Worm (Caenorhabditis elegans) whole organism, young adult: ENCODE measurements around the gene C27C12.3.

Experiments
- B0336.3 ChIP-seq: fragments of 200-800 bp; sonication (Bioruptor generic); IDR thresholded peaks from 2 replicates; pipeline ENCODE4 v1.3.6; 2022; ENCODE audit warnings: missing genetic modification characterization, missing compliant biosample characterization
- C06A6.2 ChIP-seq: fragments of 200-800 bp; sonication (Bioruptor generic); conservative IDR thresholded peaks from 2 replicates; pipeline ENCODE4 v1.3.6; 2022; ENCODE audit warnings: missing genetic modification characterization, missing compliant biosample characterization
- F23B12.7 ChIP-seq: sonication (generic microtip); optimal IDR thresholded peaks from 2 replicates; lab custom pipeline; 2017; ENCODE audit warnings: missing genetic modification characterization, mild to moderate bottlenecking, missing compliant biosample characterization, antibody characterized with exemption, moderate library complexity; ENCODE audit not compliant: insufficient read depth
- F57C9.4 ChIP-seq: sonication (generic microtip); optimal IDR thresholded peaks from 2 replicates; lab custom pipeline; 2017; ENCODE audit warnings: mild to moderate bottlenecking, missing genetic modification characterization, missing compliant biosample characterization
- K11D2.4 ChIP-seq: fragments of 200-800 bp; sonication (Bioruptor generic); IDR thresholded peaks from 2 replicates; pipeline ENCODE4 v1.3.6; 2022; ENCODE audit warnings: missing genetic modification reagents, missing genetic modification characterization, missing compliant biosample characterization
- T26A5.8 ChIP-seq: sonication (generic microtip); optimal IDR thresholded peaks from 2 replicates; lab custom pipeline; 2016; ENCODE audit warnings: missing genetic modification characterization, missing compliant biosample characterization
- Y53G8AR.9 ChIP-seq: fragments of 200-800 bp; sonication (Bioruptor generic); conservative IDR thresholded peaks from 2 replicates; pipeline ENCODE4 v1.3.6; 2022; ENCODE audit warnings: missing genetic modification reagents, missing genetic modification characterization, missing compliant biosample characterization
- Y79H2A.3 ChIP-seq: fragments of 200-800 bp; sonication (Bioruptor generic); conservative IDR thresholded peaks from 2 replicates; pipeline ENCODE4 v1.3.6; 2022; ENCODE audit warnings: missing genetic modification reagents, missing genetic modification characterization, missing compliant biosample characterization
- akir-1 ChIP-seq: fragments of 200-800 bp; sonication (Bioruptor generic); optimal IDR thresholded peaks from 2 replicates; lab custom pipeline; 2018; ENCODE audit warnings: mild to moderate bottlenecking, missing genetic modification characterization, moderate library complexity, missing compliant biosample characterization
- aptf-2 ChIP-seq: fragments of 200-800 bp; sonication (Bioruptor generic); conservative IDR thresholded peaks from 2 replicates; pipeline ENCODE4 v1.3.6; 2022; ENCODE audit warnings: missing genetic modification reagents, missing genetic modification characterization, missing compliant biosample characterization
- aptf-3 ChIP-seq: fragments of 200-800 bp; sonication (Bioruptor generic); IDR thresholded peaks from 2 replicates; pipeline ENCODE4 v1.3.6; 2022; ENCODE audit warnings: missing genetic modification characterization, missing compliant biosample characterization
- atf-7 ChIP-seq: sonication (generic microtip); optimal IDR thresholded peaks from 2 replicates; lab custom pipeline; 2017; ENCODE audit warnings: mild to moderate bottlenecking, missing genetic modification characterization, missing compliant biosample characterization
- attf-3 ChIP-seq: fragments of 200-800 bp; sonication (Bioruptor generic); conservative IDR thresholded peaks from 2 replicates; pipeline ENCODE4 v1.3.6; 2022; ENCODE audit warnings: missing genetic modification reagents, missing genetic modification characterization, missing compliant biosample characterization
- bed-1 ChIP-seq: fragments of 200-800 bp; sonication (Bioruptor generic); IDR thresholded peaks from 2 replicates; pipeline ENCODE4 v1.3.6; 2022; ENCODE audit warnings: missing genetic modification reagents, missing genetic modification characterization, missing compliant biosample characterization
- cebp-1 ChIP-seq, 2 experiments: fragments of 200-800 bp in 1 of 2; sonication (Bioruptor generic) in 1 of 2; sonication (generic microtip) in 1 of 2; IDR thresholded peaks in 1 of 2; optimal IDR thresholded peaks in 1 of 2; 2 replicates each; pipeline versions ENCODE4 v1.3.6 to Lab custom; 2017 to 2022; ENCODE audit warnings: missing compliant biosample characterization in 2 of 2, missing genetic modification characterization in 2 of 2, mild to moderate bottlenecking in 1 of 2, missing genetic modification reagents in 1 of 2, moderate library complexity in 1 of 2
- cebp-2 ChIP-seq: fragments of 200-800 bp; sonication (Bioruptor generic); IDR thresholded peaks from 2 replicates; pipeline ENCODE4 v1.3.6; 2022; ENCODE audit warnings: missing genetic modification characterization, missing compliant biosample characterization
- ceh-100 ChIP-seq: fragments of 200-800 bp; sonication (Bioruptor generic); IDR thresholded peaks from 2 replicates; pipeline ENCODE4 v1.3.6; 2022; ENCODE audit warnings: missing genetic modification reagents, missing genetic modification characterization, missing compliant biosample characterization
- ceh-40 ChIP-seq: fragments of 200-800 bp; sonication (Bioruptor generic); IDR thresholded peaks from 2 replicates; pipeline ENCODE4 v1.3.6; 2022; ENCODE audit warnings: missing genetic modification characterization, missing compliant biosample characterization
- ceh-79 ChIP-seq: sonication (generic microtip); optimal IDR thresholded peaks from 2 replicates; lab custom pipeline; 2017; ENCODE audit warnings: mild to moderate bottlenecking, missing genetic modification characterization, missing compliant biosample characterization
- ceh-91 ChIP-seq: fragments of 200-800 bp; sonication (Bioruptor generic); IDR thresholded peaks from 2 replicates; pipeline ENCODE4 v1.3.6; 2022; ENCODE audit warnings: missing genetic modification reagents, missing genetic modification characterization, missing compliant biosample characterization
- dpl-1 ChIP-seq: fragments of 150-350 bp; optimal IDR thresholded peaks from 2 replicates; lab custom pipeline; 2014; ENCODE audit warnings: missing biosample characterization, missing genetic modification reagents, missing genetic modification characterization
- efl-1 ChIP-seq: fragments of 150-350 bp; optimal IDR thresholded peaks from 2 replicates; lab custom pipeline; 2014; ENCODE audit warnings: missing biosample characterization, missing genetic modification reagents, missing genetic modification characterization
- egl-44 ChIP-seq: fragments of 200-800 bp; sonication (Bioruptor generic); IDR thresholded peaks from 2 replicates; pipeline ENCODE4 v1.3.6; 2022; ENCODE audit warnings: missing genetic modification reagents, missing genetic modification characterization, missing compliant biosample characterization
- hlh-26 ChIP-seq: fragments of 200-800 bp; sonication (Bioruptor generic); conservative IDR thresholded peaks from 2 replicates; pipeline ENCODE4 v1.3.6; 2022; ENCODE audit warnings: missing genetic modification reagents, missing genetic modification characterization, missing compliant biosample characterization
- hmg-1.2 ChIP-seq: fragments of 200-800 bp; sonication (Bioruptor generic); IDR thresholded peaks from 2 replicates; pipeline ENCODE4 v1.3.6; 2022; ENCODE audit warnings: missing genetic modification reagents, missing genetic modification characterization, missing compliant biosample characterization
- hmg-20 ChIP-seq: fragments of 200-800 bp; sonication (Bioruptor generic); IDR thresholded peaks from 2 replicates; pipeline ENCODE4 v1.3.6; 2022; ENCODE audit warnings: missing genetic modification reagents, missing genetic modification characterization, missing compliant biosample characterization
- hsf-1 ChIP-seq: fragments of 200-800 bp; sonication (Bioruptor generic); IDR thresholded peaks from 2 replicates; pipeline ENCODE4 v1.3.6; 2022; ENCODE audit warnings: missing genetic modification reagents, missing genetic modification characterization, missing compliant biosample characterization
- let-526 ChIP-seq: fragments of 200-800 bp; sonication (Bioruptor generic); IDR thresholded peaks from 2 replicates; pipeline ENCODE4 v1.3.6; 2022; ENCODE audit warnings: missing genetic modification reagents, missing genetic modification characterization, missing compliant biosample characterization
- lin-26 ChIP-seq: fragments of 200-800 bp; sonication (Bioruptor generic); IDR thresholded peaks from 2 replicates; pipeline ENCODE4 v1.3.6; 2022; ENCODE audit warnings: missing genetic modification reagents, missing genetic modification characterization, missing compliant biosample characterization
- lin-40 ChIP-seq: sonication (generic microtip); optimal IDR thresholded peaks from 2 replicates; lab custom pipeline; 2016; ENCODE audit warnings: missing genetic modification characterization, mild to moderate bottlenecking, missing compliant biosample characterization, missing genotype, missing genetic modification reagents
- lin-54 ChIP-seq: fragments of 200-800 bp; sonication (Bioruptor generic); optimal IDR thresholded peaks from 2 replicates; lab custom pipeline; 2018; ENCODE audit warnings: mild to moderate bottlenecking, missing genetic modification characterization, missing compliant biosample characterization
- lir-1 ChIP-seq: fragments of 200-800 bp; sonication (Bioruptor generic); conservative IDR thresholded peaks from 2 replicates; pipeline ENCODE4 v1.3.6; 2022; ENCODE audit warnings: missing genetic modification reagents, missing genetic modification characterization, missing compliant biosample characterization
- lsy-27 ChIP-seq: sonication (generic microtip); optimal IDR thresholded peaks from 2 replicates; lab custom pipeline; 2017; ENCODE audit warnings: missing genetic modification characterization, mild to moderate bottlenecking, missing compliant biosample characterization, antibody characterized with exemption, missing genotype, borderline replicate concordance; ENCODE audit not compliant: insufficient read depth
- madf-8 ChIP-seq: fragments of 200-800 bp; sonication (Bioruptor generic); conservative IDR thresholded peaks from 2 replicates; pipeline ENCODE4 v1.3.6; 2022; ENCODE audit warnings: missing genetic modification reagents, missing genetic modification characterization, missing compliant biosample characterization
- mes-4 ChIP-seq: sonication (generic microtip); optimal IDR thresholded peaks from 2 replicates; lab custom pipeline; 2016; ENCODE audit warnings: missing genotype, missing genetic modification characterization, missing compliant biosample characterization
- nfya-1 ChIP-seq: sonication (generic microtip); optimal IDR thresholded peaks from 2 replicates; lab custom pipeline; 2017; ENCODE audit warnings: antibody characterized with exemption, missing compliant biosample characterization, missing genetic modification characterization, borderline replicate concordance; ENCODE audit not compliant: insufficient read depth
- nfya-2 ChIP-seq: fragments of 200-800 bp; sonication (Bioruptor generic); IDR thresholded peaks from 2 replicates; pipeline ENCODE4 v1.3.6; 2022; ENCODE audit warnings: missing genetic modification reagents, missing genetic modification characterization, missing compliant biosample characterization
- nfyb-1 ChIP-seq: fragments of 200-800 bp; sonication (Bioruptor generic); IDR thresholded peaks from 2 replicates; pipeline ENCODE4 v1.3.6; 2022; ENCODE audit warnings: missing genetic modification reagents, missing genetic modification characterization, missing compliant biosample characterization
- rcor-1 ChIP-seq: fragments of 200-800 bp; sonication (Bioruptor generic); IDR thresholded peaks from 2 replicates; pipeline ENCODE4 v1.3.6; 2022; ENCODE audit warnings: missing genetic modification reagents, missing genetic modification characterization, missing compliant biosample characterization
- rpc-1 ChIP-seq, 2 experiments: fragments of 150-350 bp in 1 of 2; sonication (generic microtip) in 1 of 2; optimal IDR thresholded peaks; 2 replicates each; lab custom pipeline; 2014 to 2018; ENCODE audit warnings: missing biosample characterization in 1 of 2, missing genetic modification characterization in 1 of 2, missing genetic modification reagents in 1 of 2, missing genotype in 1 of 2
- snpc-3.4 ChIP-seq: sonication (generic microtip); optimal IDR thresholded peaks from 2 replicates; lab custom pipeline; 2017; ENCODE audit warnings: missing genetic modification characterization, mild to moderate bottlenecking, missing compliant biosample characterization, antibody characterized with exemption, moderate library complexity, missing genotype, missing genetic modification reagents
- tlf-1 ChIP-seq: fragments of 200-800 bp; sonication (Bioruptor generic); optimal IDR thresholded peaks from 2 replicates; lab custom pipeline; 2018; ENCODE audit warnings: mild to moderate bottlenecking, missing genetic modification characterization, missing compliant biosample characterization
- xnd-1 ChIP-seq: sonication (generic microtip); optimal IDR thresholded peaks from 2 replicates; lab custom pipeline; 2016; ENCODE audit warnings: missing genotype, missing genetic modification reagents, missing genetic modification characterization, missing compliant biosample characterization
- zfh-2 ChIP-seq: fragments of 200-800 bp; sonication (Bioruptor generic); conservative IDR thresholded peaks from 2 replicates; pipeline ENCODE4 v1.3.6; 2022; ENCODE audit warnings: missing genetic modification reagents, missing genetic modification characterization, missing compliant biosample characterization
- ztf-22 ChIP-seq: fragments of 200-800 bp; sonication (Bioruptor generic); optimal IDR thresholded peaks from 2 replicates; lab custom pipeline; 2018; ENCODE audit warnings: mild to moderate bottlenecking, missing genetic modification characterization, moderate library complexity, missing compliant biosample characterization

Gene C27C12.3

ce11 chrX:14818464-14819259 lies 47.0 kb downstream of the C27C12.3 start, which contains the start of gene epn-1 (continued):
- TF ChIP-seq C06A6.2 (GFP tag; lab: Robert Waterston, UW) (peak; percentile 94), ceh-79 (tag; lab: Kevin White, UChicago) (peak; percentile 87), lin-26 (GFP tag; lab: Robert Waterston, UW) (peak; percentile 85), rcor-1 (GFP tag; lab: Robert Waterston, UW) (peak; percentile 74), madf-8 (GFP tag; lab: Robert Waterston, UW) (no peak), aptf-3 (GFP tag; lab: Robert Waterston, UW) (no peak), ceh-100 (GFP tag; lab: Robert Waterston, UW) (peak; percentile 41; the same call in 1 of the 2 replicates), B0336.3 (GFP tag; lab: Robert Waterston, UW) (peak; percentile 98), let-526 (peak; percentile 87), zfh-2 (peak; percentile 100), cebp-2 (GFP tag; lab: Robert Waterston, UW) (peak; percentile 69; the same call in 1 of the 2 replicates), rpc-1 (optimal IDR thresholded peaks at IDR 0.05; lab: Kevin White, UChicago) (no peak), rpc-1 (tag; optimal IDR thresholded peaks at IDR 0.05; lab: Kevin White, UChicago) (no peak), lin-54 (GFP tag; lab: Kevin White, UChicago) (peak; percentile 75), hmg-20 (GFP tag; lab: Robert Waterston, UW) (no peak), hmg-1.2 (GFP tag; lab: Robert Waterston, UW) (peak; percentile 95), cebp-1 (GFP tag; IDR thresholded peaks at IDR 0.05; lab: Robert Waterston, UW) (peak; percentile 73), cebp-1 (tag; optimal IDR thresholded peaks at IDR 0.05; lab: Kevin White, UChicago) (peak; percentile 97), snpc-3.4 (tag; lab: Kevin White, UChicago) (no peak), nfya-1 (tag; lab: Kevin White, UChicago) (no peak), Y79H2A.3 (GFP tag; lab: Robert Waterston, UW) (peak; percentile 59; the same call in 1 of the 2 replicates), T26A5.8 (tag; lab: Kevin White, UChicago) (no peak), efl-1 (peak; percentile 11), akir-1 (GFP tag; lab: Kevin White, UChicago) (peak; percentile 82), atf-7 (tag; lab: Kevin White, UChicago) (peak; percentile 99), ceh-91 (0 out of 2 replicates have a peak, but pooled peaks have one; percentile 10), F57C9.4 (tag; lab: Kevin White, UChicago) (no peak), xnd-1 (tag; lab: Kevin White, UChicago) (no peak), aptf-2 (peak; percentile 35), hlh-26 (GFP tag; lab: Robert Waterston, UW) (no peak), Y53G8AR.9 (GFP tag; lab: Robert Waterston, UW) (peak; percentile 95), lir-1 (GFP tag; lab: Robert Waterston, UW) (peak; percentile 99), hsf-1 (0 out of 2 replicates have a peak, but pooled peaks have one; percentile 55), egl-44 (GFP tag; lab: Robert Waterston, UW) (peak; percentile 95), ztf-22 (GFP tag; lab: Kevin White, UChicago) (peak; percentile 90), lin-40 (tag; lab: Kevin White, UChicago) (peak; percentile 98), lsy-27 (tag; lab: Kevin White, UChicago) (peak; percentile 67), nfya-2 (GFP tag; lab: Robert Waterston, UW) (no peak), dpl-1 (GFP tag; lab: Kevin White, UChicago) (no peak), K11D2.4 (GFP tag; lab: Robert Waterston, UW) (peak; percentile 96), F23B12.7 (peak; percentile 34), bed-1 (GFP tag; lab: Robert Waterston, UW) (no peak), tlf-1 (peak; percentile 92), mes-4 (tag; lab: Kevin White, UChicago) (no peak), nfyb-1 (GFP tag; lab: Robert Waterston, UW) (peak; percentile 96), ceh-40 (GFP tag; lab: Robert Waterston, UW) (0 out of 2 replicates have a peak, but pooled peaks have one; percentile 26), attf-3 (no peak)
